Fruit fly (Drosophila melanogaster): ENCODE results near the gene CG31373.

CG31373 gene

DNA sequence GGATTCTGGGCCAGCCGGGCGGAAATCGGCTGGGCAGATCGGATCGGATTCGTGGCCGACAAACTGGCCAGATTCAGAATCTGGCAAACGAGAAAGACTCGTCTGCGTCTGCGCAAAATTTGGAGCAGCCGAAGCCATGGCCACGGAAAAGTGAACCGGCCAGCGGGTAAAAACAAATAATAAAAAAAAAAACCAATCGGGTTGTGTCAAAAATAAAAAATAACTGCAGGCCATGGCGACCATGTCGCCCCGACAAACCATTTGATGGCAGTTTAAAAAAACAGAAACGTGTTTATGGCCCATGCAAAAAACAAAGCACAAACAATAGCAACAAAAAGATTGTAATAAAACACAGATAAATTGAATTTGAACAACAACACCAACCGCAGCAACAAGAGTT lies 21.0 kb downstream of the CG31373 start:
- no peak for TF ChIP-seq CG8478 (optimal IDR thresholded peaks at IDR 0.05)
- no peak for TF ChIP-seq CTCF (optimal IDR thresholded peaks at IDR 0.05)

DNA sequence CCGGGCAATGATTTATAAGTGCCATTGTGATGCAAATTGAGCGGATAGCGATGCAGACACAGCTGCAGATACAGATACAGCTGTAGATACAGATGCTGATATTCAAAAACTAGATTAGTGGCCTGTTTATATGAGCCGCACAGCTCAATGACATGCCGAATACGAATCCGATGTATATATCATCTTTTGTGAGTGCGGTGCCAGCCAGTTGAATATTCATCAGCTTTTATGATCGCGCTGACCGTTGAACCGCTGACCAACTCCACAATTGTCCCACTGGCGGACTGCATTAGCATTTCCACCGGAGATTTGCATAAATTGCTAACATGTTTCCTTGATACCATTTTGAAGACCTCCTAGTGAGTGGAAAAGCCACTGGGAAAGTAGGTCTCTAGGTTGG lies 21.9 kb downstream of the CG31373 start:
- TF ChIP-seq CG8478 (optimal IDR thresholded peaks at IDR 0.05) = no peak
- TF ChIP-seq CTCF (optimal IDR thresholded peaks at IDR 0.05) = no peak

DNA sequence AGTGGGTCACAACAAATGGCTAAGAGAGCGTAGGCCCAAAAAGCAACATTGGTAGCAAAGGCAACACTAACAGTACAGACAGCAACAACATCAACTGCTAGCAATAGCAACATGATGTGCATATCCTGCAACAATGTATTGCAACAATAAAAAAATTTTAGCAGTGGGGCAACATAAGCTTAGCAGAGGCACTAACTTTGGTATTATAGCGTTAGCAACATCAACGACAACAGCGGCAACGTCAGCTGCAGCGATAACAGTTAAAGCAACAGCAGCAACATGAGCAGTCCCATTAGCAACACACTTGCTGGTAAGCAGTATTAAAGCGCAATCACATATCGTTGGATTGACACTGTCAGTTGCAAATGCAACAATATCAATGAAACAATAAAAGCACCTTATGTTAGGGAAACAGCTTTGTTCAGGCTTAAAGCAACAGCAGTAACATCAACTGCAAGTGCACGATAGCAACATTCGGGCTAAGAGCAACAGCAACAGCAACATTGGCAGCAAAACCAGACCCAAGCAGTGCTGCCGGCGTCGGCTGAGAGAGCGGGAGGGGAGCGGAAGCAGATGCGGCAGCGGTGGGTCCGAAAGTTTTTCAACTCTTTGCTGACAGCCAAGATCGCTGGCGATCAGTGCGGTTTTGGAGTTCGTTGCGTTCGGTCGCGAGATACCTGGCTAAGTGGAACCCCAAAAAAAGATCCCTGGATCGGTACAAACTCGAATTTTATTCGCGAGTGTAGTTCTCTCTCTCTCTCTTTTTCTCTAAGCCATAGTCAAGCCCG lies 22.7 kb downstream of the CG31373 start, which contains the start of gene Skel:
TSS of gene Skel (plus strand) at position 637 of the 788 bp plus-strand sequence.
- TF ChIP-seq CTCF (optimal IDR thresholded peaks at IDR 0.05) (no peak), CG8478 (optimal IDR thresholded peaks at IDR 0.05) (no peak)

DNA sequence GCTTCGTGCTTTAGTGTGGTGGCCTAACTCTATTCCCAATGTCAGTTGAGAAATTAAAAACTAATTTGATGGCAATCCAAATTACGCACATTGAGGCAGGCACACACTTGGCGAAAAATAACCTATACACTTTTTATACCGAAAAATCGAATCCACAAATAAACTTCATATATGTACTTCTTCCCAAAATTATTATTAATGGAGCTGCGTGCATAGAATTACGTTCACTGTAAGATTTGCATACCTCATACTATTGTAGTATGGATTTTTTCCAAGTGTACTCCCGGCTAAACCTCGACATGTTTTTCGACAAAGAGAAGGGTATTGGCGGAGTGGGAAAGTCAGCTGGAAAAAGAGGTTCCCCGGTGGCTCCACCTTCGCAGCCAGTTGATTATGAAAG lies 24.9 kb downstream of the CG31373 start:
- TF ChIP-seq CG8478 (optimal IDR thresholded peaks at IDR 0.05) = no peak
- no peak for TF ChIP-seq CTCF (optimal IDR thresholded peaks at IDR 0.05)

DNA sequence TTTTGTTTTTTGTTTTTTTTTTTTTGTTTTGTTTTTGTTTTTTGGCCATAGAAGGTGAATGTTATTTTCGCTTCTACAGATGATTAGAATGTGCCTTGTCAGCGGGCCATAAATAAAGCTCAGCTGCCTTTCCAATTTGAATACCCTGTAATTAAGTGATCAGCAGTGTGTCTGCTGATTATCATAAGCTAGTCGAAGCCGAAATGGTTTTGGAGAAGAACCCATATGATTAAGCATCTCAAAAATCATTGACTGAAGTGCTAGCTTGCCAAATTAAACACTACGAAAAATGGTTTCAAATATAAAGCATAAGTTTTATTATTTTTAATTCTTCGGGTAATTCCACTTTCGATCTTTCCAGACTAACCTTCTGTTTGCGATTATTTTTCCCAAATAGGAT lies 25.9 kb downstream of the CG31373 start:
- no peak for TF ChIP-seq CG8478 (optimal IDR thresholded peaks at IDR 0.05)
- no peak for TF ChIP-seq CTCF (optimal IDR thresholded peaks at IDR 0.05)

DNA sequence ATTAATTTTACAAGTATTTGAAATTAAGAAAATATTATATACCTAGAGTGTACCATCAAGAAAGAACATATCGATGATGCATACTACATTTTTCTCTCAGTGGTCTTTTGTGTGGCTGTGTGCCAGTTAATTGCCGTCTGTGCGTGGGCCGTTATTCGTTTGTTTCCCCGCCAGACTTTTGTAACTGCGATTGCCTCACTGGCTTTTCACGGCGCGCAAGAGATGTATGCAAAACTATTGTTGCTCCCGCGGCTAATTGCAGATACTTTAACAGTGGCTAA lies 27.5 kb downstream of the CG31373 start:
- TF ChIP-seq CTCF (optimal IDR thresholded peaks at IDR 0.05) = no peak
- no peak for TF ChIP-seq CG8478 (optimal IDR thresholded peaks at IDR 0.05)

DNA sequence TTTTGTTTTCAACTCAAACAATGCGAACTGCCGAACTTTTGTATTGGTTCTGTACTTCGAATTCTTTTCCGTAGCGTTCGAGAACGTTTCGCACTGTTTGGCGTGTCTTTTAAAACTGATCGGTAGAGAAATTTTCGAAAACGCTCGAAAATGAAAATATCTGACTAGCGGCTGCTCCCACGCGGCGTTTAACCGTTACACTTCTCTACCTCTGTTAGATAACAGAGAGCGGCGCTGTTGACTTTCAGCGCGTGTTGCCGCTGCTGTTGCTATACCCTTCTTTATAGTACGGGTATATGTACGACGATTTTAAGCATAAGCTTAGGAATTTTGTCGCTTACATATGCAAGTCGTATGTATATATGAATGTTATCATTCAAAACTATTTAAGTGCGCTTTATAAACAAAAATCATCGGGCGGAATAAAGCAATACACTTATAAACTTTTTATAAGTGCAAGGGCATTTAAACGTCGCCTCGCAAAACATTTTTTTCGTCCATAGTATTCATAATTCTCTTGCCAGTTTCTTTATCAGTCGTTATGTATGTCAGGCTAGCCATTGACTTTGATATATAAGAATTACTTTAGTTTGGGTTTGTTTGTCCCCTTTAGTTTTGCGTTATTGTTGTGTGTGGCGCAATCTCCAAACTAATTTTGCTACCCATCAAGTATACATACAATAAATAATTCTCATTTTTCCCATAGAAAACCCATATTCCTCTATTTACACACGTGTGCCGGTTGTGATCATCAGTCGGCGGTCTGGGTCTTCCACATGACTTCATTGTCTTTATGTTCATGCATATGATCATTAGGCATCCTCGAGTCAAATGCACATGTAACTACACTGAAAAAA lies 28.1 kb downstream of the CG31373 start, which contains the start of gene Phyhd1:
TSS of gene Phyhd1 (minus strand) at position 101 of the 857 bp plus-strand sequence.
- TF ChIP-seq CG8478 (optimal IDR thresholded peaks at IDR 0.05) (no peak), CTCF (optimal IDR thresholded peaks at IDR 0.05) (no peak)

DNA sequence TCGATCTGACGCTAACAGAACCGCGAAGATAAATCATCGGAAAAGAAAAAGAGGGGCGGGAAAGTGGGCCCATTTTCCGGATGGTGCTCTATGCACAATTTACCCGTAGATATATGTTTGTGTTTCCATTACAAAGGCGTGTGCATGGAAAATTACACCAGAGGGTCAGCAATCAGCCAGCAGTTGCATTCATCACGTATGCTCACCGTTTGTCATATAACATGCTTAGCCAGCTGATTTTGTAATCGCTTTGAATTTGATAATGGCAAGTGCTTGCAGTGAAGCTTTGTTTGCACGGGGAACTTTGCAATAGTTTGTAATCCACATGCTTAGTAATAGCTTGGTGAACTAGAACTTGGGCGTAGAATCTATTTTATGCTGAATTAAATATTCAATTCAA lies 29.3 kb downstream of the CG31373 start:
- no peak for TF ChIP-seq CTCF (optimal IDR thresholded peaks at IDR 0.05)
- no peak for TF ChIP-seq CG8478 (optimal IDR thresholded peaks at IDR 0.05)

DNA sequence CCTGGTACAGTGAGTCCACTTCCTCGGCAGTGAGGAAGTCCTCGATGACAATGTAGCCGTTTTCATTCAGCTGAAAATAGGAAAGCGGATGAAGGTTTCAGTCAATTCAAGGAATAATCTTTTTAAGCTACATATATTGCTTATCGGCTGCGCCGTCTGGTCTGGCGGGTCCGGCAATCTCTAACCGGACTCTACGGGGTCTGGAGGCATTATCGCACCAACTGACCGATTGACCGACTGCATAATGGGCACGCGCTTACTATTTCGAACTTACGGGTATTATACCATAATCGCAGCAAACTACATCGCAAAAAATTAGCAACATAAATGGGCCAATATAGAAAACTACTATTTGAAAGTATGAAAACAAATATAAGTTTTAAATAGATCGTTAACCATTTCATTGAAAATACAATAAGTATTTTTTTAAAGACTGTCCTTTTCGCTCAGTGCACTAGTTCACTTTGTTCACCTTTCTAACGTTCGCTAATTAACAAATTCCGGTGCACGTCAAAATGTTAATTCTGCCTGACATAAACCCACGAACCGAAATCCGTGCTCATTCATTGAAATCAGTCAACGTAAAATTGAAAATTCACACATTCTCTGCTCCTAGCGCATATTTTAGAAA lies 30.1 kb downstream of the CG31373 start:
- no peak for TF ChIP-seq CG8478 (optimal IDR thresholded peaks at IDR 0.05)
- no peak for TF ChIP-seq CTCF (optimal IDR thresholded peaks at IDR 0.05)

DNA sequence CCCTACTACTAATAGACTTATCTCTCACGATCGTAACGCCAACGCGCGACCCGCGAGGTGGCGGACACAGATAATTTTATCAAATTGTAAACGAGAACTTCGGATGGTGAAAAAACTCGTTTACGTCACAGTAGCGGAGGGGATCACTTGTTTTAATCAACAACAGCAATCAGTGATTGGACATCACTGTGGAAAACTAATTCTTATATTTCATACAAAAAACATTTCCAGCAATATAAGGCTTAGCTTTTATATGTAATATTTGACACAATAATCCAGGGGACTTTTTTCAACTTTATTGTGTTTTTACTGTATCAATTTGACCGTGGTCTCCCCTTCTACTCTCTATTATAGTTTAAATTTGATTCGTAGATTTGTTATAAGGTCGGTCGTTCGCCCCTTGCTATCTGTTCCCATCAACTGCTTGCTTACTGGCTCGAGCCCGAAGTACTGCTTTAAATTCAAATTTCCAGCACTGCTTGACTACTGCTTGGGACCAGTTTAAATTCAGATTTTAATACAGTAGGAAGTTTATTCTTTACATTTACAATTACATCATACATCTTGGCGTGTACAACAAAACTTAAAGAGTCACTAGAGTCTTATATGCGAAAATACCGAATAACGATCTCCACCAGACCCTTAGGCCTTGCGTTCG lies 31.8 kb downstream of the CG31373 start, which contains the start of gene CG6465:
TSS of gene CG6465 (minus strand) at position 7 of the 658 bp plus-strand sequence.
- no peak for TF ChIP-seq CG8478 (optimal IDR thresholded peaks at IDR 0.05)
- TF ChIP-seq CTCF (optimal IDR thresholded peaks at IDR 0.05) = peak; percentile 79 to 80

DNA sequence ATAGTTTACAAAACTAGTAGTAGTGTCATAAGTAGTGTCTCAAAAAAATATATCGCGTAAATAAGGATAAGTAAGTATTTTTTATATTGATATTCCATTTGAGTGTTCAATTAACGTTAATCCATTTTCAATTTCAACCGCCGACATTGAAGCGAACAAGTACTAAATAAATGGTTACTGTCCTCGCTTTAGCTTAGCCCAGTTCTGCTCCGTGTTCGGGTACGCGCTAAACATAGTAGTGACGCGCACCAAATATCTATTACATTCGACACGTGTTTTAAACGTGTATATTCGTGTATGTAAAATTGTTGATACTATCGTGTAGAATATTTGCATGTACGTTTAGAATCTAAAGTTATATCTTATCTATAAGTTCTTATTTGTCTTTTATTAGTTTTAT lies 34.1 kb downstream of the CG31373 start:
- TF ChIP-seq CG8478 (optimal IDR thresholded peaks at IDR 0.05) = no peak
- peak; percentile 85 to 86 for TF ChIP-seq CTCF (optimal IDR thresholded peaks at IDR 0.05)

DNA sequence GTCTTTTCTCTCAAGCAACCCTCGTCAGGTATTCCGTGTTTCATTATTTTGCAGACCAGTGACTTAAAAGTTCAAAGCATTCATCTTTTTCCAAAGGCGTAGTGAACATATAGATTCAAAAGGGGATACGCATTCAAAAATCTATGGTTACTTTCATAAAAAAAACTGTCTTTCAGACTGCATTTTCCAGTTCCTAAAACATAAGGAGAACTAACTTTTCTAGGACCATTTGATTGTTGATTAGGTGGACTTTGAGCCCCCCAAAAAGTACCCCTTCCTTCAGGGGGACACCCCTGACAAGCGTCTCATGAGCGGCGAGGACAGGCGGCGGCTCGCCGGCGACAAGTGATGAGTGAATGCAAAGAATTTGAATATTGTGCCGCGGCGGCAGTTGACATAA lies 35.6 kb downstream of the CG31373 start:
- no peak for TF ChIP-seq CTCF (optimal IDR thresholded peaks at IDR 0.05)
- no peak for TF ChIP-seq CG8478 (optimal IDR thresholded peaks at IDR 0.05)

DNA sequence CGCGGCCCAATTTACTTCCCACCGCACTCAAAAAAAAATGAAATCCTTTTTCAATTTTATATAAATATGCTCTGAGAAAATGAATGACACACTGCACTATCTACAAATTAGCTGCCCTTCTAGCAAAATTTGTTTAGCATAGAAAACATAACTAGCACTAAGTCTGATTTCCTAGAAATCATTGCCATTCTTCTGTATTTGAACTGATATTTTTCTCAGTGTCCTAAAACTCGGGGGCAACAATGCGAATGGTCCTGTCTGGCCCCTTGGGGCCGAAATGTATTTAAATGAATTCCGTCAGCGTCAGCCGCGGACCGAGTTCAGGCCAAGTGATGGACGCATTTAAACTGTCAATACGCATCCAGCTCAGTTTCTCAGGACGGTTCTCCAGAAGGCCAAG lies 36.5 kb downstream of the CG31373 start:
- TF ChIP-seq CG8478 (optimal IDR thresholded peaks at IDR 0.05) (no peak), CTCF (optimal IDR thresholded peaks at IDR 0.05) (no peak)

DNA sequence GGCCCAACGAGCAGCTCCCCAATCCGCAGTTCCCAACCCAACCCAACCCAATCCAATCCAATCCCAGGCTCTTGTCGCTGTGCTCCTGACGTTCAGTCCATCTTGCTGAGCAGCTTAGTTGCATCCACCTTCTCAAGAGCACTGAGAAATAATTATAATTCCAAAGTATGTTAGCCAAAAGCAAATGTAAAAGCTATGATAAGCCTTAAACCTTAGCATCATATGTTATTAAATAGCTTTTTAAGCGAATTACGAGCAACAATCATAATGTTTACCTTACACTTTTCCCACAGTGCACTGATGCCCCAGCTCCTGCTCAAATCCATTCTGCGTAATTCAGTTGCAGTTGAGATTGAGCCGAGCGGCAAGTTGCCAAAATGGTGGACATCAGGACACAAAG lies 39.2 kb downstream of the CG31373 start:
- no peak for TF ChIP-seq CTCF (optimal IDR thresholded peaks at IDR 0.05)
- TF ChIP-seq CG8478 (optimal IDR thresholded peaks at IDR 0.05) = no peak

DNA sequence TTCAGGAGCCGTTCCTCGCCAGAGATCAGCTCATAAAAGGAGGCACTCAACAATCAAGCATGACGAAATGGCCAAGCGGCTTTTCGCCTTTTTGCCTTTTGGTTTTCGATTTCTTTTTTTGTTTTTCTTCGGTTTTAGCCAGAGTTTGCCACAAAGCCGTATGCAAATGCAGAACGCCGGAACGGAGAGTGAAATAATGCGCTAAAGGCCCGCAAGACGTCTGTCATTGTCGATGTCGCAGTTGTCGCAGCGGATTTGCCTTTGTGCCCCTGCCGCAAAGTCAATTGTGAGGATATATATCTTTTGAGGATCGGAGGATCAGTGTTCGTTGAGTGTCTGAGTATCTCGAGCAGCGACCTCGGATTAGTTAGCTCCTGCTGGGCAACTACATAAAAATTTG lies 41.2 kb downstream of the CG31373 start:
- TF ChIP-seq CG8478 (optimal IDR thresholded peaks at IDR 0.05) (no peak), CTCF (optimal IDR thresholded peaks at IDR 0.05) (no peak)
